Worm (Caenorhabditis elegans) whole organism, L4/young adult: Measurements from ENCODE around the gene phat-7.

Experiments used
- W03F9.2 ChIP-seq: fragments of 150-350 bp; optimal IDR thresholded peaks from 2 replicates; lab custom pipeline; 2014; ENCODE audit warnings: missing biosample characterization, missing genetic modification characterization
- dao-5 ChIP-seq: sonication (generic microtip); optimal IDR thresholded peaks from 2 replicates; lab custom pipeline; 2016; ENCODE audit warnings: missing genotype, missing genetic modification characterization, moderate library complexity, missing compliant biosample characterization
- him-1 ChIP-seq: sonication (generic microtip); optimal IDR thresholded peaks from 2 replicates; lab custom pipeline; 2016; ENCODE audit warnings: missing genotype, missing genetic modification reagents, missing genetic modification characterization, missing compliant biosample characterization

DNA sequence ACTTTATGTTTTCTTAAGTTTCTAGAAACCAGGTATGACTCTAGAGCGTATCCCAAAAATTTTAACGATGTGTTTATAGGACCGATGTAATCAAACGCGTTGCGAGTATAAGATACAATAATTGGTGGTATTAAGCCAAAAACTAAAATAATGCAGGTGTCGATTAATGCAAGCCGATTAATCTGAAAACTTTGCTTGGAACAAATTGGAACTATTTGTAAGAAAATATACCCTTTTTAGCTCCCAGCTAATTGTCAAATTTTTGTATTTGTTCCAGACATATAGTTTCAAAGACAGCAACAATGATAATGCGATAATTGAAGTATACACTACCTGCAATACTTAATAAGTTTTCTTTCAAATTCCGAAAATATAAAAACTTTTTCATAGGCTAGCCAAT is 35.1 kb downstream of the phat-7 start, which contains the start of gene srh-211:
- TF ChIP-seq him-1 (tag; lab: Kevin White, UChicago) (no peak), dao-5 (tag; lab: Kevin White, UChicago) (no peak), W03F9.2 (tag; lab: Kevin White, UChicago) (no peak)
